Fruit fly (Drosophila melanogaster): ENCODE data around the gene CG5665.

The CG5665 gene

dm6 chr3L:20353149-20353548 lies 5.2 kb upstream of the CG5665 start, which contains the start of gene CG5618:
TSS of gene CG5618 (plus strand) at chr3L:20353449.
- no peak for TF ChIP-seq Smox (GFP tag; optimal IDR thresholded peaks at IDR 0.05)
- TF ChIP-seq CG6163 (GFP tag; IDR thresholded peaks at IDR 0.05) = no peak
- TF ChIP-seq Sox102F (GFP tag; optimal IDR thresholded peaks at IDR 0.05) = no peak
- TF ChIP-seq acj6 (GFP tag; optimal IDR thresholded peaks at IDR 0.05) = no peak
- no peak for TF ChIP-seq Eip78C (GFP tag)
- TF ChIP-seq fd85E (GFP tag; optimal IDR thresholded peaks at IDR 0.05) = no peak
- TF ChIP-seq OdsH (GFP tag; optimal IDR thresholded peaks at IDR 0.05) = no peak
- no peak for TF ChIP-seq fkh (GFP tag; optimal IDR thresholded peaks at IDR 0.05)
- TF ChIP-seq salr (GFP tag; optimal IDR thresholded peaks at IDR 0.05) = no peak

dm6 chr3L:20353726-20354332 lies 4.5 kb upstream of the CG5665 start:
- TF ChIP-seq CG11762 (GFP tag; optimal IDR thresholded peaks at IDR 0.05; ENCODE audit: insufficient read depth) (peak; percentile 6), CG11902 (GFP tag; optimal IDR thresholded peaks at IDR 0.05) (no peak), vri (GFP tag; optimal IDR thresholded peaks at IDR 0.05) (peak; percentile 46), dsx (GFP tag; optimal IDR thresholded peaks at IDR 0.05; ENCODE audit: poor library complexity, severe bottlenecking) (no peak), CG15336 (GFP tag; IDR thresholded peaks at IDR 0.05) (peak; percentile 48), CG31627 (GFP tag; optimal IDR thresholded peaks at IDR 0.05) (peak; percentile 8), esn (GFP tag; optimal IDR thresholded peaks at IDR 0.05) (peak; percentile 30), svp (GFP tag) (peak; percentile 85), Eip93F (GFP tag; optimal IDR thresholded peaks at IDR 0.05) (peak; percentile 19)

dm6 chr3L:20354363-20354762 lies 3.9 kb upstream of the CG5665 start:
- TF ChIP-seq CG15336 (GFP tag; IDR thresholded peaks at IDR 0.05) = no peak
- TF ChIP-seq CG4318 (GFP tag; optimal IDR thresholded peaks at IDR 0.05) = no peak
- TF ChIP-seq dac (GFP tag; optimal IDR thresholded peaks at IDR 0.05) = no peak
- no peak for TF ChIP-seq CG1621 (tag; optimal IDR thresholded peaks at IDR 0.05)
- TF ChIP-seq topi (GFP tag; optimal IDR thresholded peaks at IDR 0.05) = no peak
- TF ChIP-seq CG3032 (tag; optimal IDR thresholded peaks at IDR 0.05) = no peak
- no peak for TF ChIP-seq CG11294 (GFP tag; IDR thresholded peaks at IDR 0.05)
- TF ChIP-seq Sox14 (GFP tag; optimal IDR thresholded peaks at IDR 0.05) = no peak
- no peak for TF ChIP-seq OdsH (GFP tag; optimal IDR thresholded peaks at IDR 0.05)
- no peak for TF ChIP-seq CG11902 (GFP tag; optimal IDR thresholded peaks at IDR 0.05)
- TF ChIP-seq CG6854 (GFP tag; optimal IDR thresholded peaks at IDR 0.05) = no peak
- no peak for TF ChIP-seq CG9139 (GFP tag; optimal IDR thresholded peaks at IDR 0.05)
- no peak for TF ChIP-seq net (GFP tag; optimal IDR thresholded peaks at IDR 0.05)
- no peak for TF ChIP-seq CG31627 (GFP tag; optimal IDR thresholded peaks at IDR 0.05)
- TF ChIP-seq svp (GFP tag) = no peak
- TF ChIP-seq fd59A (GFP tag; optimal IDR thresholded peaks at IDR 0.05) = no peak
- TF ChIP-seq Hr39 (GFP tag; optimal IDR thresholded peaks at IDR 0.05) = no peak

dm6 chr3L:20354872-20355271 lies 3.4 kb upstream of the CG5665 start:
- TF ChIP-seq fd85E (GFP tag; optimal IDR thresholded peaks at IDR 0.05) = no peak
- TF ChIP-seq Sox102F (GFP tag; optimal IDR thresholded peaks at IDR 0.05) = no peak
- peak; percentile 98 for TF ChIP-seq svp (GFP tag)
- TF ChIP-seq Ets21C (GFP tag; optimal IDR thresholded peaks at IDR 0.05) = no peak

dm6 chr3L:20356613-20357012 lies 1.7 kb upstream of the CG5665 start, which contains the start of gene kin17:
TSS of gene kin17 (plus strand) at chr3L:20356807.
- TF ChIP-seq CG11294 (GFP tag; IDR thresholded peaks at IDR 0.05) (no peak), CG11762 (GFP tag; optimal IDR thresholded peaks at IDR 0.05; ENCODE audit: insufficient read depth) (no peak), CG1621 (tag; optimal IDR thresholded peaks at IDR 0.05) (no peak), CG10631 (GFP tag; optimal IDR thresholded peaks at IDR 0.05) (no peak), Ets96B (tag; optimal IDR thresholded peaks at IDR 0.05) (no peak), Eip78C (GFP tag) (no peak), fd85E (GFP tag; optimal IDR thresholded peaks at IDR 0.05) (no peak), svp (GFP tag) (no peak)

Data from whole organism, prepupa.